Fruit fly (Drosophila melanogaster) whole organism, embryonic: Measurements from ENCODE around the gene Cenp-C.

Experiments
- Ada2b ChIP-seq: fragments of 200-800 bp; sonication (Bioruptor generic); IDR thresholded peaks from 2 replicates; pipeline ENCODE4 v1.3.6; 2022; ENCODE audit warnings: missing biosample characterization, missing genetic modification characterization
- CG10959 ChIP-seq: fragments of 200-800 bp; sonication (Bioruptor generic); IDR thresholded peaks from 2 replicates; pipeline ENCODE4 v1.3.6; 2022; ENCODE audit warnings: missing biosample characterization, missing genetic modification characterization
- CG11247 ChIP-seq: fragments of 200-800 bp; sonication (Bioruptor generic); IDR thresholded peaks from 2 replicates; pipeline ENCODE4 v1.3.6; 2022; ENCODE audit warnings: missing biosample characterization, missing genetic modification characterization
- CG11456 ChIP-seq: fragments of 200-800 bp; sonication (Bioruptor generic); IDR thresholded peaks from 3 replicates; pipeline ENCODE4 v1.3.6; 2022; ENCODE audit warnings: missing biosample characterization, missing genetic modification characterization
- CG11504 ChIP-seq: fragments of 200-800 bp; sonication (Bioruptor generic); optimal IDR thresholded peaks from 3 replicates; lab custom pipeline; 2019; ENCODE audit warnings: missing biosample characterization, mild to moderate bottlenecking, missing genetic modification characterization, moderate library complexity
- CG11560 ChIP-seq: fragments of 200-800 bp; sonication (Bioruptor generic); IDR thresholded peaks from 3 replicates; pipeline ENCODE4 v1.3.6; 2022; ENCODE audit warnings: missing biosample characterization, missing genetic modification characterization
- CG13287 ChIP-seq: fragments of 200-800 bp; sonication (Bioruptor generic); IDR thresholded peaks from 2 replicates; pipeline ENCODE4 v1.3.6; 2022; ENCODE audit warnings: missing biosample characterization, missing genetic modification characterization; ENCODE audit not compliant: partially characterized antibody
- CG14050 ChIP-seq: fragments of 200-800 bp; sonication (Bioruptor generic); IDR thresholded peaks from 3 replicates; pipeline ENCODE4 v1.3.6; 2022; ENCODE audit warnings: missing biosample characterization, missing genetic modification characterization
- CG15011 ChIP-seq: fragments of 200-800 bp; sonication (Bioruptor generic); optimal IDR thresholded peaks from 3 replicates; lab custom pipeline; 2018; ENCODE audit warnings: missing biosample characterization, mild to moderate bottlenecking, missing genetic modification characterization
- CG15514 ChIP-seq: fragments of 200-800 bp; sonication (Bioruptor generic); optimal IDR thresholded peaks from 3 replicates; lab custom pipeline; 2017; ENCODE audit warnings: missing biosample characterization, missing genetic modification characterization, mild to moderate bottlenecking, moderate library complexity, missing genetic modification reagents
- CG17328 ChIP-seq: fragments of 200-800 bp; sonication (Bioruptor generic); IDR thresholded peaks from 2 replicates; pipeline ENCODE4 v1.3.6; 2022; ENCODE audit warnings: missing biosample characterization, missing genetic modification characterization
- CG1792 ChIP-seq: fragments of 200-800 bp; sonication (Bioruptor generic); optimal IDR thresholded peaks from 2 replicates; lab custom pipeline; 2016; ENCODE audit warnings: missing biosample characterization, missing genetic modification characterization
- CG18599 ChIP-seq: fragments of 200-800 bp; sonication (Bioruptor generic); optimal IDR thresholded peaks from 3 replicates; lab custom pipeline; 2017; ENCODE audit warnings: missing biosample characterization, missing genetic modification characterization, mild to moderate bottlenecking, moderate library complexity, missing genetic modification reagents
- CG6654 ChIP-seq: fragments of 200-800 bp; sonication (Bioruptor generic); optimal IDR thresholded peaks from 2 replicates; lab custom pipeline; 2017; ENCODE audit warnings: missing biosample characterization, mild to moderate bottlenecking, missing genetic modification characterization
- CG6791 ChIP-seq: fragments of 200-800 bp; sonication (Bioruptor generic); IDR thresholded peaks from 3 replicates; pipeline ENCODE4 v1.3.6; 2022; ENCODE audit warnings: missing biosample characterization, missing genetic modification characterization; ENCODE audit not compliant: partially characterized antibody
- CG8388 ChIP-seq: fragments of 200-800 bp; sonication (Bioruptor generic); optimal IDR thresholded peaks from 2 replicates; lab custom pipeline; 2019; ENCODE audit warnings: missing biosample characterization, mild to moderate bottlenecking, missing genetic modification characterization, moderate library complexity
- CG8924 ChIP-seq: fragments of 200-800 bp; optimal IDR thresholded peaks from 3 replicates; lab custom pipeline; 2019; ENCODE audit warnings: missing biosample characterization, mild to moderate bottlenecking, missing genetic modification characterization, moderate library complexity
- CG9797 ChIP-seq: fragments of 200-800 bp; sonication (Bioruptor generic); optimal IDR thresholded peaks from 3 replicates; lab custom pipeline; 2018; ENCODE audit warnings: missing biosample characterization, mild to moderate bottlenecking, missing genetic modification characterization
- D19A ChIP-seq: fragments of 200-800 bp; optimal IDR thresholded peaks from 3 replicates; lab custom pipeline; 2019; ENCODE audit warnings: missing biosample characterization, mild to moderate bottlenecking, missing genetic modification characterization, moderate library complexity
- Dek ChIP-seq: fragments of 200-800 bp; sonication (Bioruptor generic); optimal IDR thresholded peaks from 3 replicates; lab custom pipeline; 2019; ENCODE audit warnings: missing biosample characterization, mild to moderate bottlenecking, missing genetic modification characterization, moderate library complexity
- Doc2 ChIP-seq: fragments of 200-800 bp; sonication (Bioruptor generic); IDR thresholded peaks from 2 replicates; pipeline ENCODE4 v1.3.6; 2022; ENCODE audit warnings: missing biosample characterization, missing genetic modification characterization
- Drgx ChIP-seq: fragments of 200-800 bp; sonication (Bioruptor generic); IDR thresholded peaks from 2 replicates; pipeline ENCODE4 v1.3.6; 2022; ENCODE audit warnings: missing biosample characterization, missing genetic modification characterization
- E2f1 ChIP-seq: fragments of 200-800 bp; sonication (Bioruptor generic); IDR thresholded peaks from 2 replicates; pipeline ENCODE4 v1.3.6; 2022; ENCODE audit warnings: missing biosample characterization, missing genetic modification characterization
- HLH4C ChIP-seq: fragments of 200-800 bp; sonication (Bioruptor generic); IDR thresholded peaks from 3 replicates; pipeline ENCODE4 v1.3.6; 2022; ENCODE audit warnings: missing biosample characterization, missing genetic modification characterization; ENCODE audit not compliant: partially characterized antibody
- Hmr ChIP-seq: fragments of 200-800 bp; sonication (Bioruptor generic); optimal IDR thresholded peaks from 3 replicates; lab custom pipeline; 2017; ENCODE audit warnings: mild to moderate bottlenecking, missing biosample characterization, missing genetic modification reagents, missing genetic modification characterization
- MTF-1 ChIP-seq: fragments of 200-800 bp; sonication (Bioruptor generic); optimal IDR thresholded peaks from 2 replicates; lab custom pipeline; 2018; ENCODE audit warnings: missing biosample characterization, mild to moderate bottlenecking, missing genetic modification characterization, borderline replicate concordance
- Max ChIP-seq: fragments of 200-800 bp; sonication (Bioruptor generic); optimal IDR thresholded peaks from 2 replicates; lab custom pipeline; 2016; ENCODE audit warnings: missing biosample characterization, mild to moderate bottlenecking, missing genetic modification characterization
- Mrtf ChIP-seq: fragments of 200-800 bp; sonication (Bioruptor generic); IDR thresholded peaks from 3 replicates; pipeline ENCODE4 v1.3.6; 2022; ENCODE audit warnings: missing biosample characterization, missing genetic modification characterization
- Nf-YA ChIP-seq: fragments of 200-800 bp; sonication (Bioruptor generic); IDR thresholded peaks from 2 replicates; pipeline ENCODE4 v1.3.6; 2022; ENCODE audit warnings: missing biosample characterization, missing genetic modification characterization
- Ravus ChIP-seq: fragments of 200-800 bp; sonication (Bioruptor generic); IDR thresholded peaks from 2 replicates; pipeline ENCODE4 v1.3.6; 2022; ENCODE audit warnings: missing biosample characterization, missing genetic modification characterization
- ab ChIP-seq: fragments of 200-800 bp; sonication (Bioruptor generic); optimal IDR thresholded peaks from 2 replicates; lab custom pipeline; 2016; ENCODE audit warnings: missing biosample characterization, missing genetic modification characterization
- al ChIP-seq: fragments of 200-800 bp; sonication (Bioruptor generic); IDR thresholded peaks from 2 replicates; pipeline ENCODE4 v1.3.6; 2022; ENCODE audit warnings: missing biosample characterization, missing genetic modification characterization
- ase ChIP-seq: fragments of 200-800 bp; sonication (Bioruptor generic); IDR thresholded peaks from 3 replicates; pipeline ENCODE4 v1.3.6; 2022; ENCODE audit warnings: missing biosample characterization, missing genetic modification characterization
- chm ChIP-seq: fragments of 200-800 bp; sonication (Bioruptor generic); IDR thresholded peaks from 2 replicates; pipeline ENCODE4 v1.3.6; 2022; ENCODE audit warnings: missing biosample characterization, missing genetic modification characterization
- emc ChIP-seq: fragments of 200-800 bp; sonication (Bioruptor generic); optimal IDR thresholded peaks from 2 replicates; lab custom pipeline; 2016; ENCODE audit warnings: missing biosample characterization, missing genetic modification characterization
- fd102C ChIP-seq: fragments of 200-800 bp; sonication (Bioruptor generic); optimal IDR thresholded peaks from 2 replicates; lab custom pipeline; 2018; ENCODE audit warnings: missing biosample characterization, mild to moderate bottlenecking, missing genetic modification characterization, moderate library complexity
- kay ChIP-seq: fragments of 200-800 bp; sonication (Bioruptor generic); optimal IDR thresholded peaks from 2 replicates; lab custom pipeline; 2016; ENCODE audit warnings: missing biosample characterization, missing genetic modification characterization
- kni ChIP-seq: fragments of 200-800 bp; sonication (Bioruptor generic); optimal IDR thresholded peaks from 3 replicates; lab custom pipeline; 2017; ENCODE audit warnings: mild to moderate bottlenecking, missing biosample characterization, missing genetic modification reagents, missing genetic modification characterization
- lab ChIP-seq: fragments of 200-800 bp; sonication (Bioruptor generic); optimal IDR thresholded peaks from 3 replicates; lab custom pipeline; 2017; ENCODE audit warnings: missing biosample characterization, missing genetic modification characterization, mild to moderate bottlenecking, moderate library complexity, missing genetic modification reagents
- oc ChIP-seq: fragments of 200-800 bp; sonication (Bioruptor generic); optimal IDR thresholded peaks from 2 replicates; lab custom pipeline; 2018; ENCODE audit warnings: missing biosample characterization, mild to moderate bottlenecking, missing genetic modification characterization, moderate library complexity
- run ChIP-seq: fragments of 200-800 bp; sonication (Bioruptor generic); optimal IDR thresholded peaks from 3 replicates; lab custom pipeline; 2018; ENCODE audit warnings: missing biosample characterization, mild to moderate bottlenecking, missing genetic modification characterization
- scrt ChIP-seq: fragments of 200-800 bp; sonication (Bioruptor generic); optimal IDR thresholded peaks from 2 replicates; lab custom pipeline; 2018; ENCODE audit warnings: missing biosample characterization, mild to moderate bottlenecking, missing genetic modification characterization, moderate library complexity
- sens ChIP-seq: fragments of 200-800 bp; sonication (Bioruptor generic); peaks from one replicate; lab custom pipeline; 2016; ENCODE audit warnings: missing biosample characterization, missing genetic modification characterization
- shn ChIP-seq: fragments of 200-800 bp; sonication (Bioruptor generic); optimal IDR thresholded peaks from 3 replicates; lab custom pipeline; 2016; ENCODE audit warnings: missing biosample characterization, missing genetic modification characterization
- sisA ChIP-seq: fragments of 200-800 bp; sonication (Bioruptor generic); IDR thresholded peaks from 2 replicates; pipeline ENCODE4 v1.3.6; 2022; ENCODE audit warnings: missing biosample characterization, missing genetic modification characterization
- so ChIP-seq: fragments of 200-800 bp; sonication (Bioruptor generic); IDR thresholded peaks from 3 replicates; pipeline ENCODE4 v1.3.6; 2022; ENCODE audit warnings: missing biosample characterization, missing genetic modification characterization
- tll ChIP-seq, 2 experiments: fragments of 200-800 bp in 1 of 2; fragments of >200 bp in 1 of 2; sonication (Bioruptor generic) in 1 of 2; optimal IDR thresholded peaks; 2 replicates each; lab custom pipeline; 2017 to 2019; ENCODE audit warnings: missing biosample characterization in 2 of 2, missing genetic modification characterization in 2 of 2, mild to moderate bottlenecking in 1 of 2, moderate library complexity in 1 of 2
- toy ChIP-seq: fragments of 200-800 bp; sonication (Bioruptor generic); IDR thresholded peaks from 2 replicates; pipeline ENCODE4 v1.3.6; 2022; ENCODE audit warnings: missing biosample characterization, missing genetic modification characterization
- vfl ChIP-seq: fragments of 200-800 bp; sonication (Bioruptor generic); optimal IDR thresholded peaks from 2 replicates; lab custom pipeline; 2016; ENCODE audit warnings: missing biosample characterization, missing genetic modification characterization
- vvl ChIP-seq: fragments of 200-800 bp; sonication (Bioruptor generic); IDR thresholded peaks from 2 replicates; pipeline ENCODE4 v1.3.6; 2022; ENCODE audit warnings: missing biosample characterization, missing genetic modification characterization
- zen ChIP-seq: fragments of 200-800 bp; sonication (Bioruptor generic); optimal IDR thresholded peaks from 3 replicates; lab custom pipeline; 2018; ENCODE audit warnings: missing biosample characterization, mild to moderate bottlenecking, missing genetic modification characterization, moderate library complexity

The Cenp-C gene

dm6 chr3R:8545915-8546314 is 18.0 kb upstream of the Cenp-C start:
- TF ChIP-seq al = no peak
- no peak for TF ChIP-seq Mrtf (GFP tag; lab: Robert Waterston, UW)
- TF ChIP-seq zen (tag; lab: Kevin White, UChicago) = no peak
- TF ChIP-seq ab (GFP tag; lab: Kevin White, UChicago) = no peak
- peak; percentile 43 for TF ChIP-seq lab (GFP tag; lab: Kevin White, UChicago)
- TF ChIP-seq CG11560 (tag; lab: Robert Waterston, UW) = no peak
- no peak for TF ChIP-seq CG6654
- no peak for TF ChIP-seq vfl
- TF ChIP-seq chm = no peak
- peak; percentile 1 for TF ChIP-seq CG15514 (GFP tag; lab: Kevin White, UChicago)
- peak; percentile 69 for TF ChIP-seq CG18599 (GFP tag; lab: Kevin White, UChicago)
- TF ChIP-seq CG11456 (GFP tag; lab: Robert Waterston, UW) = no peak
- no peak for TF ChIP-seq Drgx
- TF ChIP-seq toy = no peak
- peak; percentile 41 for TF ChIP-seq Hmr (GFP tag; lab: Kevin White, UChicago)
- TF ChIP-seq CG15011 (GFP tag; lab: Kevin White, UChicago) = no peak
- no peak for TF ChIP-seq Nf-YA (GFP tag; lab: Robert Waterston, UW)
- no peak for TF ChIP-seq tll (GFP tag; optimal IDR thresholded peaks at IDR 0.05; lab: Kevin White, UChicago)
- TF ChIP-seq emc = no peak
- TF ChIP-seq kay = no peak
- peak; percentile 4 for TF ChIP-seq CG11504 (tag; lab: Kevin White, UChicago)
- no peak for TF ChIP-seq CG1792 (GFP tag; lab: Kevin White, UChicago)
- no peak for TF ChIP-seq ase
- TF ChIP-seq fd102C (GFP tag; lab: Kevin White, UChicago) = no peak
- no peak for TF ChIP-seq E2f1 (GFP tag; lab: Robert Waterston, UW)

- TF ChIP-seq CG8924 (tag; lab: Kevin White, UChicago) (no peak), Doc2 (GFP tag; lab: Robert Waterston, UW) (no peak), CG10959 (GFP tag; lab: Robert Waterston, UW) (no peak), run (tag; lab: Kevin White, UChicago) (no peak), D19A (tag; lab: Kevin White, UChicago) (no peak), CG8388 (GFP tag; lab: Kevin White, UChicago) (no peak), kay (no peak), HLH4C (GFP tag; lab: Robert Waterston, UW) (no peak), vvl (GFP tag; lab: Robert Waterston, UW) (no peak)
Measured at dm6 chr3R:8552308-8552707, 11.6 kb upstream of the Cenp-C start, which contains the start of gene Or85d. Gene Or85d, plus strand, starts transcription at chr3R:8552608.

- TF ChIP-seq oc (tag; lab: Kevin White, UChicago) = no peak
- no peak for TF ChIP-seq Dek (tag; lab: Kevin White, UChicago)
- TF ChIP-seq scrt (GFP tag; lab: Kevin White, UChicago) = peak; percentile 35
- TF ChIP-seq sisA (GFP tag; lab: Robert Waterston, UW) = no peak
- no peak for TF ChIP-seq so
- TF ChIP-seq shn (GFP tag; lab: Kevin White, UChicago) = no peak
- no peak for TF ChIP-seq CG11247
- TF ChIP-seq CG9797 (GFP tag; lab: Kevin White, UChicago) = peak; percentile 28
- no peak for TF ChIP-seq CG17328 (GFP tag; lab: Robert Waterston, UW)
- TF ChIP-seq Max = no peak
- no peak for TF ChIP-seq Ravus (GFP tag; lab: Robert Waterston, UW)
- no peak for TF ChIP-seq CG14050 (GFP tag; lab: Robert Waterston, UW)
- peak; percentile 11 for TF ChIP-seq sens
- no peak for TF ChIP-seq CG13287
- TF ChIP-seq Ada2b (GFP tag; lab: Robert Waterston, UW) = no peak
- TF ChIP-seq MTF-1 (GFP tag; lab: Kevin White, UChicago) = no peak
- no peak for TF ChIP-seq kni
- TF ChIP-seq CG6791 = no peak
Measured at dm6 chr3R:8561522-8561921, 2.4 kb upstream of the Cenp-C start, which contains the start of gene pch2. Gene pch2, minus strand, starts transcription at chr3R:8561764.
